Fruit fly (Drosophila melanogaster) whole organism, embryonic: ENCODE measurements around the gene CG43800.

ENCODE experiments used
- Abd-B ChIP-seq: fragments of 200-800 bp; sonication (Bioruptor generic); optimal IDR thresholded peaks from 2 replicates; lab custom pipeline; 2018; ENCODE audit warnings: missing biosample characterization, mild to moderate bottlenecking, missing genetic modification characterization, moderate library complexity
- CG10209 ChIP-seq: fragments of 200-800 bp; sonication (Bioruptor generic); optimal IDR thresholded peaks from 3 replicates; lab custom pipeline; 2017; ENCODE audit warnings: missing biosample characterization, mild to moderate bottlenecking, missing genetic modification characterization, missing genetic modification reagents
- CG11085 ChIP-seq: fragments of 200-800 bp; sonication (Bioruptor generic); IDR thresholded peaks from 2 replicates; pipeline ENCODE4 v1.3.6; 2022; ENCODE audit warnings: missing biosample characterization, missing genetic modification characterization
- CG11723 ChIP-seq: fragments of 200-800 bp; sonication (Bioruptor generic); optimal IDR thresholded peaks from 2 replicates; lab custom pipeline; 2017; ENCODE audit warnings: missing biosample characterization, mild to moderate bottlenecking, missing genetic modification characterization
- CG12769 ChIP-seq: fragments of 200-800 bp; sonication (Bioruptor generic); optimal IDR thresholded peaks from 2 replicates; lab custom pipeline; 2019; ENCODE audit warnings: missing biosample characterization, mild to moderate bottlenecking, missing genetic modification characterization, moderate library complexity
- CG1529 ChIP-seq: fragments of 200-800 bp; sonication (Bioruptor generic); optimal IDR thresholded peaks from 3 replicates; lab custom pipeline; 2018; ENCODE audit warnings: missing biosample characterization, missing genetic modification characterization
- CG15696 ChIP-seq: fragments of 200-800 bp; sonication (Bioruptor generic); optimal IDR thresholded peaks from 2 replicates; lab custom pipeline; 2019; ENCODE audit warnings: missing biosample characterization, mild to moderate bottlenecking, missing genetic modification characterization, moderate library complexity
- CG16779 ChIP-seq: fragments of 200-800 bp; sonication (Bioruptor generic); IDR thresholded peaks from 2 replicates; pipeline ENCODE4 v1.3.6; 2022; ENCODE audit warnings: missing biosample characterization, missing genetic modification characterization
- CG16863 ChIP-seq: fragments of 200-800 bp; sonication (Bioruptor generic); optimal IDR thresholded peaks from 3 replicates; lab custom pipeline; 2016; ENCODE audit warnings: missing biosample characterization, missing genetic modification characterization
- CG17568 ChIP-seq: fragments of 200-800 bp; sonication (Bioruptor generic); optimal IDR thresholded peaks from 2 replicates; lab custom pipeline; 2018; ENCODE audit warnings: missing biosample characterization, mild to moderate bottlenecking, missing genetic modification characterization, moderate library complexity
- CG17802 ChIP-seq: fragments of 200-800 bp; sonication (Bioruptor generic); optimal IDR thresholded peaks from 2 replicates; lab custom pipeline; 2018; ENCODE audit warnings: missing biosample characterization, mild to moderate bottlenecking, missing genetic modification characterization, moderate library complexity
- CG18476 ChIP-seq: fragments of 200-800 bp; sonication (Bioruptor generic); optimal IDR thresholded peaks from 2 replicates; lab custom pipeline; 2016; ENCODE audit warnings: missing biosample characterization, mild to moderate bottlenecking, missing genetic modification characterization
- CG3847 ChIP-seq: fragments of 200-800 bp; sonication (Bioruptor generic); IDR thresholded peaks from 2 replicates; pipeline ENCODE4 v1.3.6; 2022; ENCODE audit warnings: missing biosample characterization, missing genetic modification characterization
- CG4328 ChIP-seq: fragments of 200-800 bp; sonication (Bioruptor generic); optimal IDR thresholded peaks from 3 replicates; lab custom pipeline; 2017; ENCODE audit warnings: missing biosample characterization, missing genetic modification reagents, missing genetic modification characterization
- CG4707 ChIP-seq: fragments of 200-800 bp; sonication (Bioruptor generic); optimal IDR thresholded peaks from 2 replicates; lab custom pipeline; 2018; ENCODE audit warnings: missing biosample characterization, mild to moderate bottlenecking, missing genetic modification characterization, moderate library complexity
- CG5180 ChIP-seq: fragments of 200-800 bp; sonication (Bioruptor generic); optimal IDR thresholded peaks from 3 replicates; lab custom pipeline; 2017; ENCODE audit warnings: missing biosample characterization, missing genetic modification characterization, mild to moderate bottlenecking, moderate library complexity, missing genetic modification reagents
- CG5953 ChIP-seq: fragments of 200-800 bp; sonication (Bioruptor generic); IDR thresholded peaks from 2 replicates; pipeline ENCODE4 v1.3.6; 2022; ENCODE audit warnings: missing biosample characterization, missing genetic modification characterization
- CG6254 ChIP-seq: fragments of 200-800 bp; sonication (Bioruptor generic); optimal IDR thresholded peaks from 3 replicates; lab custom pipeline; 2017; ENCODE audit warnings: mild to moderate bottlenecking, missing biosample characterization, missing genetic modification reagents, missing genetic modification characterization
- CG6654 ChIP-seq: fragments of 200-800 bp; sonication (Bioruptor generic); optimal IDR thresholded peaks from 2 replicates; lab custom pipeline; 2017; ENCODE audit warnings: missing biosample characterization, mild to moderate bottlenecking, missing genetic modification characterization
- CG6683 ChIP-seq: fragments of 200-800 bp; sonication (Bioruptor generic); optimal IDR thresholded peaks from 2 replicates; lab custom pipeline; 2017; ENCODE audit warnings: missing biosample characterization, mild to moderate bottlenecking, missing genetic modification characterization, missing genetic modification reagents
- CG6689 ChIP-seq: fragments of 200-800 bp; sonication (Bioruptor generic); IDR thresholded peaks from 2 replicates; pipeline ENCODE4 v1.3.6; 2022; ENCODE audit warnings: missing biosample characterization, missing genetic modification characterization
- CG8089 ChIP-seq: fragments of 200-800 bp; sonication (Bioruptor generic); optimal IDR thresholded peaks from 3 replicates; lab custom pipeline; 2016; ENCODE audit warnings: missing biosample characterization, missing genetic modification characterization
- CG8281 ChIP-seq: fragments of 200-800 bp; sonication (Bioruptor generic); optimal IDR thresholded peaks from 2 replicates; lab custom pipeline; 2018; ENCODE audit warnings: missing biosample characterization, mild to moderate bottlenecking, missing genetic modification characterization, moderate library complexity
- CG8290 ChIP-seq, 3 experiments: fragments of 200-800 bp; sonication (Bioruptor generic); optimal IDR thresholded peaks; 2 replicates each; lab custom pipeline; 2016 to 2019; ENCODE audit warnings: missing biosample characterization in 3 of 3, missing genetic modification characterization in 3 of 3, mild to moderate bottlenecking in 2 of 3, moderate library complexity in 1 of 3
- H15 ChIP-seq: fragments of 200-800 bp; sonication (Bioruptor generic); IDR thresholded peaks from 3 replicates; pipeline ENCODE4 v1.3.6; 2022; ENCODE audit warnings: missing biosample characterization, missing genetic modification characterization
- HHEX ChIP-seq: fragments of 200-800 bp; sonication (Bioruptor generic); optimal IDR thresholded peaks from 3 replicates; lab custom pipeline; 2017; ENCODE audit warnings: missing biosample characterization, mild to moderate bottlenecking, missing genetic modification characterization, missing genetic modification reagents
- HLH54F ChIP-seq: fragments of 200-800 bp; sonication (Bioruptor generic); optimal IDR thresholded peaks from 3 replicates; lab custom pipeline; 2016; ENCODE audit warnings: missing biosample characterization, missing genetic modification characterization
- ap ChIP-seq: fragments of 200-800 bp; sonication (Bioruptor generic); IDR thresholded peaks from 2 replicates; pipeline ENCODE4 v1.3.6; 2022; ENCODE audit warnings: missing biosample characterization, missing genetic modification characterization
- ara ChIP-seq: fragments of 200-800 bp; sonication (Bioruptor generic); IDR thresholded peaks from 2 replicates; pipeline ENCODE4 v1.3.6; 2022; ENCODE audit warnings: missing biosample characterization, missing genetic modification characterization
- ci ChIP-seq: fragments of 200-800 bp; sonication (Bioruptor generic); IDR thresholded peaks from 3 replicates; pipeline ENCODE4 v1.3.6; 2022; ENCODE audit warnings: missing biosample characterization, missing genetic modification characterization
- da ChIP-seq: fragments of 200-800 bp; sonication (Bioruptor generic); optimal IDR thresholded peaks from 2 replicates; lab custom pipeline; 2016; ENCODE audit warnings: missing biosample characterization, missing genetic modification characterization
- eve ChIP-seq, 2 experiments: fragments of >200 bp; optimal IDR thresholded peaks; 2 replicates each; lab custom pipeline; 2017; ENCODE audit warnings: missing biosample characterization in 2 of 2, missing genetic modification characterization in 2 of 2
- exex ChIP-seq: fragments of 200-800 bp; sonication (Bioruptor generic); optimal IDR thresholded peaks from 4 replicates; lab custom pipeline; 2018; ENCODE audit warnings: missing biosample characterization, mild to moderate bottlenecking, missing genetic modification characterization, moderate library complexity
- fd102C ChIP-seq: fragments of 200-800 bp; sonication (Bioruptor generic); optimal IDR thresholded peaks from 2 replicates; lab custom pipeline; 2018; ENCODE audit warnings: missing biosample characterization, mild to moderate bottlenecking, missing genetic modification characterization, moderate library complexity
- fd64A ChIP-seq: fragments of 200-800 bp; sonication (Bioruptor generic); optimal IDR thresholded peaks from 3 replicates; lab custom pipeline; 2018; ENCODE audit warnings: missing biosample characterization, mild to moderate bottlenecking, missing genetic modification characterization
- gcm ChIP-seq: fragments of 200-800 bp; sonication (Bioruptor generic); optimal IDR thresholded peaks from 2 replicates; lab custom pipeline; 2019; ENCODE audit warnings: missing biosample characterization, mild to moderate bottlenecking, missing genetic modification characterization, moderate library complexity
- grau ChIP-seq: fragments of 200-800 bp; optimal IDR thresholded peaks from 3 replicates; lab custom pipeline; 2019; ENCODE audit warnings: missing biosample characterization, mild to moderate bottlenecking, missing genetic modification characterization, moderate library complexity
- hkb ChIP-seq, 2 experiments: fragments of 200-800 bp in 1 of 2; fragments of >200 bp in 1 of 2; sonication (Bioruptor generic) in 1 of 2; IDR thresholded peaks in 1 of 2; optimal IDR thresholded peaks in 1 of 2; 2 replicates each; pipeline versions ENCODE4 v1.3.6 to Lab custom; 2017 to 2022; ENCODE audit warnings: missing biosample characterization in 1 of 2, missing genetic modification characterization in 1 of 2
- nerfin-1 ChIP-seq: fragments of 200-800 bp; sonication (Bioruptor generic); optimal IDR thresholded peaks from 3 replicates; lab custom pipeline; 2019; ENCODE audit warnings: missing biosample characterization, mild to moderate bottlenecking, missing genetic modification characterization, moderate library complexity
- nmo ChIP-seq: fragments of 200-800 bp; sonication (Bioruptor generic); optimal IDR thresholded peaks from 2 replicates; lab custom pipeline; 2018; ENCODE audit warnings: missing biosample characterization, mild to moderate bottlenecking, missing genetic modification characterization, moderate library complexity
- org-1 ChIP-seq: fragments of 200-800 bp; sonication (Bioruptor generic); optimal IDR thresholded peaks from 2 replicates; lab custom pipeline; 2017; ENCODE audit warnings: missing biosample characterization, missing genetic modification characterization
- row ChIP-seq: fragments of 200-800 bp; sonication (Bioruptor generic); IDR thresholded peaks from 3 replicates; pipeline ENCODE4 v1.3.6; 2022; ENCODE audit warnings: missing biosample characterization, missing genetic modification characterization
- sens-2 ChIP-seq: fragments of 200-800 bp; sonication (Bioruptor generic); IDR thresholded peaks from 2 replicates; pipeline ENCODE4 v1.3.6; 2022; ENCODE audit warnings: missing biosample characterization, missing genetic modification characterization
- shn ChIP-seq: fragments of 200-800 bp; sonication (Bioruptor generic); optimal IDR thresholded peaks from 3 replicates; lab custom pipeline; 2016; ENCODE audit warnings: missing biosample characterization, missing genetic modification characterization
- sob ChIP-seq: fragments of 200-800 bp; sonication (Bioruptor generic); IDR thresholded peaks from 2 replicates; pipeline ENCODE4 v1.3.6; 2022; ENCODE audit warnings: missing biosample characterization, missing genetic modification characterization
- sug ChIP-seq: fragments of 200-800 bp; optimal IDR thresholded peaks from 2 replicates; lab custom pipeline; 2019; ENCODE audit warnings: missing biosample characterization, mild to moderate bottlenecking, missing genetic modification characterization, moderate library complexity
- tio ChIP-seq: fragments of 200-800 bp; sonication (Bioruptor generic); optimal IDR thresholded peaks from 2 replicates; lab custom pipeline; 2017; ENCODE audit warnings: missing biosample characterization, missing genetic modification characterization, inconsistent platforms
- ttk ChIP-seq: fragments of 200-800 bp; sonication (Bioruptor generic); IDR thresholded peaks from 2 replicates; pipeline ENCODE4 v2.1.2; 2022; ENCODE audit warnings: missing biosample characterization, missing genetic modification characterization
- zfh1 ChIP-seq: fragments of 200-800 bp; sonication (Bioruptor generic); IDR thresholded peaks from 3 replicates; pipeline ENCODE4 v1.3.6; 2022; ENCODE audit warnings: missing biosample characterization, missing genetic modification characterization

CG43800 gene

dm6 chr2L:7262580-7262979 lies 30.0 kb upstream of the CG43800 start:
- TF ChIP-seq CG8089 (GFP tag; lab: Kevin White, UChicago) (no peak), exex (tag; lab: Kevin White, UChicago) (no peak), Abd-B (GFP tag; lab: Kevin White, UChicago) (peak; percentile 1), da (no peak), CG6683 (GFP tag; lab: Kevin White, UChicago) (no peak), ci (GFP tag; lab: Robert Waterston, UW) (0 out of 3 replicates have a peak, but pooled peaks have one; percentile 41), sob (no peak), CG8281 (tag; lab: Kevin White, UChicago) (no peak), H15 (GFP tag; lab: Robert Waterston, UW) (no peak), org-1 (GFP tag; lab: Kevin White, UChicago) (no peak), sug (no peak), CG18476 (GFP tag; lab: Kevin White, UChicago) (peak; percentile 88), CG5953 (no peak), CG6654 (GFP tag; lab: Kevin White, UChicago) (no peak), CG12769 (tag; lab: Kevin White, UChicago) (no peak), HHEX (GFP tag; lab: Kevin White, UChicago) (no peak), hkb (optimal IDR thresholded peaks at IDR 0.05; lab: Kevin White, UChicago) (peak; percentile 82), hkb (GFP tag; IDR thresholded peaks at IDR 0.05; lab: Robert Waterston, UW) (no peak), CG11085 (GFP tag; lab: Robert Waterston, UW) (no peak), CG4328 (GFP tag; lab: Kevin White, UChicago) (no peak), CG10209 (GFP tag; lab: Kevin White, UChicago) (no peak), row (GFP tag; lab: Robert Waterston, UW) (no peak), shn (GFP tag; lab: Kevin White, UChicago) (no peak)
- TF ChIP-seq, all 482 proteins: peak for 4

- TF ChIP-seq ap = peak; percentile 26; the same call in 1 of the 2 replicates
- peak; percentile 13 for TF ChIP-seq HLH54F
- TF ChIP-seq CG5953 = 0 out of 2 replicates have a peak, but pooled peaks have one; percentile 18
- TF ChIP-seq CG4707 (GFP tag; lab: Kevin White, UChicago) = peak; percentile 47
- TF ChIP-seq CG8290 (GFP tag; optimal IDR thresholded peaks at IDR 0.05; lab: Kevin White, UChicago) = peak; percentile 1
- TF ChIP-seq CG8290 (tag; optimal IDR thresholded peaks at IDR 0.05; lab: Kevin White, UChicago) = peak in 1 of 2 experiments; percentile 11
- peak; percentile 51 for TF ChIP-seq CG16863 (GFP tag; lab: Kevin White, UChicago)
- peak; percentile 50 for TF ChIP-seq CG6254 (GFP tag; lab: Kevin White, UChicago)
- peak; percentile 58 for TF ChIP-seq nerfin-1
- TF ChIP-seq CG1529 (GFP tag; lab: Kevin White, UChicago) = peak; percentile 54
- no peak for TF ChIP-seq fd102C (GFP tag; lab: Kevin White, UChicago)
- peak; percentile 41 for TF ChIP-seq sens-2 (GFP tag; lab: Robert Waterston, UW)
- TF ChIP-seq grau (tag; lab: Kevin White, UChicago) = peak; percentile 51
- TF ChIP-seq CG16779 (GFP tag; lab: Robert Waterston, UW) = no peak
- peak; percentile 56; the same call in 1 of the 2 replicates for TF ChIP-seq ara (GFP tag; lab: Robert Waterston, UW)
- TF ChIP-seq ci (GFP tag; lab: Robert Waterston, UW) = peak; percentile 83
- peak; percentile 35 for TF ChIP-seq CG5180 (GFP tag; lab: Kevin White, UChicago)
- peak; percentile 30 for TF ChIP-seq fd64A (GFP tag; lab: Kevin White, UChicago)
- peak in 1 of 2 experiments; percentile 66 for TF ChIP-seq eve (GFP tag; optimal IDR thresholded peaks at IDR 0.05; lab: Kevin White, UChicago)
- TF ChIP-seq CG3847 (GFP tag; lab: Robert Waterston, UW) = no peak
- TF ChIP-seq CG17568 (GFP tag; lab: Kevin White, UChicago) = peak; percentile 27
- peak; percentile 33 for TF ChIP-seq tio
- TF ChIP-seq CG11723 (GFP tag; lab: Kevin White, UChicago) = peak; percentile 41
- peak; percentile 40 for TF ChIP-seq gcm (GFP tag; lab: Kevin White, UChicago)
- TF ChIP-seq zfh1 (GFP tag; lab: Robert Waterston, UW) = peak; percentile 73
- peak; percentile 15 for TF ChIP-seq CG17802 (tag; lab: Kevin White, UChicago)
- peak; percentile 55; the same call in 1 of the 2 replicates for TF ChIP-seq CG6689 (GFP tag; lab: Robert Waterston, UW)
- peak; percentile 63 for TF ChIP-seq nmo (GFP tag; lab: Kevin White, UChicago)
- TF ChIP-seq CG15696 = peak; percentile 34
- TF ChIP-seq ttk (GFP tag; lab: Robert Waterston, UW) = 0 out of 2 replicates have a peak, but pooled peaks have one; percentile 43
Measured at dm6 chr2L:7261989-7262388, 29.4 kb upstream of the CG43800 start.
